Fruit fly (Drosophila melanogaster) whole organism, embryonic: Measurements from ENCODE around the gene CG46314.

Source experiments
- CG10979 ChIP-seq: fragments of 200-800 bp; sonication (Bioruptor generic); optimal IDR thresholded peaks from 2 replicates; lab custom pipeline; 2018; ENCODE audit warnings: missing biosample characterization, mild to moderate bottlenecking, missing genetic modification characterization, moderate library complexity
- CG3065 ChIP-seq: fragments of 200-800 bp; sonication (Bioruptor generic); optimal IDR thresholded peaks from 2 replicates; lab custom pipeline; 2016; ENCODE audit warnings: missing biosample characterization, missing genetic modification characterization
- CG6254 ChIP-seq: fragments of 200-800 bp; sonication (Bioruptor generic); optimal IDR thresholded peaks from 3 replicates; lab custom pipeline; 2017; ENCODE audit warnings: mild to moderate bottlenecking, missing biosample characterization, missing genetic modification reagents, missing genetic modification characterization
- CG6854 ChIP-seq: fragments of 200-800 bp; sonication (Bioruptor generic); optimal IDR thresholded peaks from 3 replicates; lab custom pipeline; 2017; ENCODE audit warnings: missing biosample characterization, mild to moderate bottlenecking, missing genetic modification characterization
- CG7987 ChIP-seq: fragments of 200-800 bp; sonication (Bioruptor generic); optimal IDR thresholded peaks from 2 replicates; lab custom pipeline; 2018; ENCODE audit warnings: missing biosample characterization, mild to moderate bottlenecking, missing genetic modification characterization, moderate library complexity
- Gug ChIP-seq: fragments of 200-800 bp; sonication (Bioruptor generic); IDR thresholded peaks from 4 replicates; pipeline ENCODE4 v1.3.6; 2022; ENCODE audit warnings: missing biosample characterization, missing genetic modification characterization
- Nf-YA ChIP-seq: fragments of 200-800 bp; sonication (Bioruptor generic); IDR thresholded peaks from 2 replicates; pipeline ENCODE4 v1.3.6; 2022; ENCODE audit warnings: missing biosample characterization, missing genetic modification characterization
- TFAM ChIP-seq: fragments of 200-800 bp; sonication (Bioruptor generic); optimal IDR thresholded peaks from 2 replicates; lab custom pipeline; 2017; ENCODE audit warnings: missing biosample characterization, missing genetic modification characterization, inconsistent platforms
- gfzf ChIP-seq: fragments of 200-800 bp; sonication (Bioruptor generic); optimal IDR thresholded peaks from 2 replicates; lab custom pipeline; 2016; ENCODE audit warnings: missing biosample characterization, mild to moderate bottlenecking, missing genetic modification characterization, moderate library complexity
- grau ChIP-seq: fragments of 200-800 bp; optimal IDR thresholded peaks from 3 replicates; lab custom pipeline; 2019; ENCODE audit warnings: missing biosample characterization, mild to moderate bottlenecking, missing genetic modification characterization, moderate library complexity
- gsb-n ChIP-seq: fragments of 200-800 bp; sonication (Bioruptor generic); optimal IDR thresholded peaks from 3 replicates; lab custom pipeline; 2018; ENCODE audit warnings: missing biosample characterization, mild to moderate bottlenecking, missing genetic modification characterization
- vvl ChIP-seq: fragments of 200-800 bp; sonication (Bioruptor generic); IDR thresholded peaks from 2 replicates; pipeline ENCODE4 v1.3.6; 2022; ENCODE audit warnings: missing biosample characterization, missing genetic modification characterization

DNA sequence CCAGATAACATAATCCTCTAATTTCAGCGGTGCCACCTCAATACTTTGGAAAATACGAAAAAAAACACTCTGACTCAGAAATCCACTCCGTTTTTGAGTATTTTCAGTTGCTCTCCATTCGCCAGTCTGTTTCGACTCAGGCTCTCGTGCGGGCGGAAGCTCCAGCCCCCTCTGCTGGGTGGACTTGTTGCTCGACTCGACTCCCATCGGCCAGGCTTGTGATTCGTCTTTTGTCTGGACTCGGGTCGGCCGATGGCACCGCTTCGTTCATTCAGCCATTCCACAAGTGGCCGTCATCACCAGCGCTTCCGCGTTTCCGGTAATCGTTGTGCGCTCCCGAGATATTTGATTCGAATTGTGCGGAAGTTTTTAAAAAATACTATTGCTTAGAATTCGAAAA is 17.3 kb downstream of the CG46314 start, which contains the start of gene dimm:
- TF ChIP-seq gfzf, result no peak
- no peak for TF ChIP-seq TFAM (GFP tag; lab: Kevin White, UChicago)
- no peak for TF ChIP-seq grau (tag; lab: Kevin White, UChicago)
- TF ChIP-seq CG3065, result no peak
- no peak for TF ChIP-seq gsb-n (tag; lab: Kevin White, UChicago)
- no peak for TF ChIP-seq CG6254 (GFP tag; lab: Kevin White, UChicago)
- no peak for TF ChIP-seq CG6854 (GFP tag; lab: Kevin White, UChicago)
- no peak for TF ChIP-seq vvl (GFP tag; lab: Robert Waterston, UW)
- TF ChIP-seq Nf-YA (GFP tag; lab: Robert Waterston, UW), result no peak
- TF ChIP-seq Gug (GFP tag; lab: Robert Waterston, UW), result no peak
- TF ChIP-seq CG10979 (tag; lab: Kevin White, UChicago), result no peak
- no peak for TF ChIP-seq CG7987
